Worm (Caenorhabditis elegans): ENCODE results near the gene insc-1.

ce11 chrII:7381142-7381611 is 22.5 kb downstream of the insc-1 start, which contains the start of gene C07D10.5:
- TF ChIP-seq skn-1 (tag; optimal IDR thresholded peaks at IDR 0.05) = no peak
- TF ChIP-seq elt-2 (tag; optimal IDR thresholded peaks at IDR 0.05) = no peak
- no peak for TF ChIP-seq zag-1 (tag; optimal IDR thresholded peaks at IDR 0.05)
- no peak for TF ChIP-seq pqm-1 (tag; optimal IDR thresholded peaks at IDR 0.05)
- no peak for TF ChIP-seq ztf-11 (tag; optimal IDR thresholded peaks at IDR 0.05)
- TF ChIP-seq unc-62 (GFP tag; optimal IDR thresholded peaks at IDR 0.05) = no peak
- TF ChIP-seq pha-4 (tag; optimal IDR thresholded peaks at IDR 0.05) = no peak
- no peak for TF ChIP-seq fkh-2 (tag; optimal IDR thresholded peaks at IDR 0.05)

Measured in whole organism, L3 larva.